Fruit fly (Drosophila melanogaster) whole organism, embryonic: Measurements from ENCODE around the gene CtsF.

ENCODE experiments used
- Atf-2 ChIP-seq: fragments of 200-800 bp; sonication (Bioruptor generic); optimal IDR thresholded peaks from 2 replicates; lab custom pipeline; 2016; ENCODE audit warnings: missing biosample characterization, missing genetic modification characterization
- CG1024 ChIP-seq: fragments of 200-800 bp; sonication (Bioruptor generic); IDR thresholded peaks from 2 replicates; pipeline ENCODE4 v1.3.6; 2022; ENCODE audit warnings: missing biosample characterization, missing genetic modification characterization
- CG11696 ChIP-seq: fragments of 200-800 bp; sonication (Bioruptor generic); IDR thresholded peaks from 2 replicates; pipeline ENCODE4 v1.3.6; 2022; ENCODE audit warnings: missing biosample characterization, missing genetic modification characterization
- CG12071 ChIP-seq: fragments of 200-800 bp; sonication (Bioruptor generic); optimal IDR thresholded peaks from 3 replicates; lab custom pipeline; 2018; ENCODE audit warnings: missing biosample characterization, mild to moderate bottlenecking, missing genetic modification characterization
- CG14014 ChIP-seq: fragments of 200-800 bp; sonication (Bioruptor generic); IDR thresholded peaks from 2 replicates; pipeline ENCODE4 v1.3.6; 2022; ENCODE audit warnings: missing biosample characterization, missing genetic modification characterization
- CG15514 ChIP-seq: fragments of 200-800 bp; sonication (Bioruptor generic); optimal IDR thresholded peaks from 3 replicates; lab custom pipeline; 2017; ENCODE audit warnings: missing biosample characterization, missing genetic modification characterization, mild to moderate bottlenecking, moderate library complexity, missing genetic modification reagents
- CG17912 ChIP-seq: fragments of 200-800 bp; sonication (Bioruptor generic); optimal IDR thresholded peaks from 2 replicates; lab custom pipeline; 2018; ENCODE audit warnings: missing biosample characterization, mild to moderate bottlenecking, missing genetic modification characterization
- CG2116 ChIP-seq: fragments of 200-800 bp; sonication (Bioruptor generic); optimal IDR thresholded peaks from 3 replicates; lab custom pipeline; 2018; ENCODE audit warnings: missing biosample characterization, mild to moderate bottlenecking, missing genetic modification characterization
- CG2678 ChIP-seq: fragments of 200-800 bp; sonication (Bioruptor generic); optimal IDR thresholded peaks from 3 replicates; lab custom pipeline; 2019; ENCODE audit warnings: missing biosample characterization, mild to moderate bottlenecking, missing genetic modification characterization, moderate library complexity
- CG30431 ChIP-seq: fragments of 200-800 bp; sonication (Bioruptor generic); optimal IDR thresholded peaks from 2 replicates; lab custom pipeline; 2017; ENCODE audit warnings: missing biosample characterization, missing genetic modification characterization
- CG32532 ChIP-seq: fragments of 200-800 bp; sonication (Bioruptor generic); IDR thresholded peaks from 2 replicates; pipeline ENCODE4 v1.3.6; 2022; ENCODE audit warnings: missing biosample characterization, missing genetic modification characterization
- CG3726 ChIP-seq: fragments of 200-800 bp; sonication (Bioruptor generic); IDR thresholded peaks from 3 replicates; pipeline ENCODE4, ENCODE4 v1.3.6; 2022; ENCODE audit warnings: missing biosample characterization, missing genetic modification characterization
- CG3847 ChIP-seq: fragments of 200-800 bp; sonication (Bioruptor generic); IDR thresholded peaks from 2 replicates; pipeline ENCODE4 v1.3.6; 2022; ENCODE audit warnings: missing biosample characterization, missing genetic modification characterization
- CG42726 ChIP-seq: fragments of 200-800 bp; sonication (Bioruptor generic); IDR thresholded peaks from 2 replicates; pipeline ENCODE4 v1.3.6; 2022; ENCODE audit warnings: missing biosample characterization, missing genetic modification characterization; ENCODE audit not compliant: partially characterized antibody
- CG4360 ChIP-seq: fragments of 200-800 bp; sonication (Bioruptor generic); IDR thresholded peaks from 2 replicates; pipeline ENCODE4 v1.3.6; 2022; ENCODE audit warnings: missing biosample characterization, missing genetic modification characterization
- CG4404 ChIP-seq: fragments of 200-800 bp; sonication (Bioruptor generic); IDR thresholded peaks from 2 replicates; pipeline ENCODE4 v1.3.6; 2022; ENCODE audit warnings: missing biosample characterization, missing genetic modification characterization
- CG5953 ChIP-seq: fragments of 200-800 bp; sonication (Bioruptor generic); IDR thresholded peaks from 2 replicates; pipeline ENCODE4 v1.3.6; 2022; ENCODE audit warnings: missing biosample characterization, missing genetic modification characterization
- CG7928 ChIP-seq: fragments of 200-800 bp; sonication (Bioruptor generic); optimal IDR thresholded peaks from 2 replicates; lab custom pipeline; 2017; ENCODE audit warnings: missing biosample characterization, mild to moderate bottlenecking, missing genetic modification characterization
- CrebB ChIP-seq: fragments of 200-800 bp; sonication (Bioruptor generic); optimal IDR thresholded peaks from 3 replicates; lab custom pipeline; 2018; ENCODE audit warnings: missing biosample characterization, mild to moderate bottlenecking, missing genetic modification characterization
- E2f1 ChIP-seq: fragments of 200-800 bp; sonication (Bioruptor generic); IDR thresholded peaks from 2 replicates; pipeline ENCODE4 v1.3.6; 2022; ENCODE audit warnings: missing biosample characterization, missing genetic modification characterization
- E2f2 ChIP-seq: fragments of 200-800 bp; sonication (Bioruptor generic); IDR thresholded peaks from 2 replicates; pipeline ENCODE4 v1.3.6; 2022; ENCODE audit warnings: missing biosample characterization, missing genetic modification characterization
- Elba2 ChIP-seq: fragments of 200-800 bp; sonication (Bioruptor generic); optimal IDR thresholded peaks from 3 replicates; lab custom pipeline; 2016; ENCODE audit warnings: missing biosample characterization, missing genetic modification characterization
- Fer2 ChIP-seq: fragments of 200-800 bp; sonication (Bioruptor generic); optimal IDR thresholded peaks from 2 replicates; lab custom pipeline; 2018; ENCODE audit warnings: missing biosample characterization, mild to moderate bottlenecking, missing genetic modification characterization, moderate library complexity
- Hey ChIP-seq: fragments of 200-800 bp; sonication (Bioruptor generic); optimal IDR thresholded peaks from 3 replicates; lab custom pipeline; 2018; ENCODE audit warnings: missing biosample characterization, mild to moderate bottlenecking, missing genetic modification characterization
- HmgD ChIP-seq: fragments of 200-800 bp; sonication (Bioruptor generic); optimal IDR thresholded peaks from 3 replicates; lab custom pipeline; 2016; ENCODE audit warnings: missing biosample characterization, missing genetic modification characterization
- Meics ChIP-seq: fragments of 200-800 bp; sonication (Bioruptor generic); optimal IDR thresholded peaks from 2 replicates; lab custom pipeline; 2017; ENCODE audit warnings: missing biosample characterization, mild to moderate bottlenecking, missing genetic modification characterization
- Nf-YC ChIP-seq: fragments of 200-800 bp; optimal IDR thresholded peaks from 3 replicates; lab custom pipeline; 2019; ENCODE audit warnings: missing biosample characterization, mild to moderate bottlenecking, missing genetic modification characterization, moderate library complexity
- Spps ChIP-seq: fragments of 200-800 bp; sonication (Bioruptor generic); optimal IDR thresholded peaks from 2 replicates; lab custom pipeline; 2018; ENCODE audit warnings: missing biosample characterization, mild to moderate bottlenecking, missing genetic modification characterization
- Sry-β ChIP-seq: fragments of 200-800 bp; sonication (Bioruptor generic); optimal IDR thresholded peaks from 2 replicates; lab custom pipeline; 2018; ENCODE audit warnings: missing biosample characterization, mild to moderate bottlenecking, missing genetic modification characterization, moderate library complexity
- Xrp1 ChIP-seq: fragments of 200-800 bp; sonication (Bioruptor generic); IDR thresholded peaks from 2 replicates; pipeline ENCODE4 v1.3.6; 2022; ENCODE audit warnings: missing biosample characterization, missing genetic modification characterization
- ac ChIP-seq: fragments of 200-800 bp; sonication (Bioruptor generic); optimal IDR thresholded peaks from 3 replicates; lab custom pipeline; 2017; ENCODE audit warnings: missing biosample characterization, mild to moderate bottlenecking, missing genetic modification characterization
- bab2 ChIP-seq: fragments of 200-800 bp; sonication (Bioruptor generic); optimal IDR thresholded peaks from 2 replicates; lab custom pipeline; 2016; ENCODE audit warnings: missing biosample characterization, missing genetic modification characterization
- danr ChIP-seq: fragments of 200-800 bp; sonication (Bioruptor generic); IDR thresholded peaks from 2 replicates; pipeline ENCODE4 v1.3.6; 2022; ENCODE audit warnings: missing biosample characterization, missing genetic modification characterization
- dmrt11E ChIP-seq: fragments of 200-800 bp; sonication (Bioruptor generic); optimal IDR thresholded peaks from 3 replicates; lab custom pipeline; 2018; ENCODE audit warnings: missing biosample characterization, mild to moderate bottlenecking, missing genetic modification characterization, moderate library complexity
- fu2 ChIP-seq: fragments of 200-800 bp; sonication (Bioruptor generic); optimal IDR thresholded peaks from 2 replicates; lab custom pipeline; 2016; ENCODE audit warnings: missing biosample characterization, missing genetic modification characterization
- gcm ChIP-seq: fragments of 200-800 bp; sonication (Bioruptor generic); optimal IDR thresholded peaks from 2 replicates; lab custom pipeline; 2019; ENCODE audit warnings: missing biosample characterization, mild to moderate bottlenecking, missing genetic modification characterization, moderate library complexity
- gro ChIP-seq: fragments of 200-800 bp; sonication (Bioruptor generic); optimal IDR thresholded peaks from 2 replicates; lab custom pipeline; 2016; ENCODE audit warnings: missing biosample characterization, missing genetic modification characterization
- hkb ChIP-seq, 2 experiments: fragments of 200-800 bp in 1 of 2; fragments of >200 bp in 1 of 2; sonication (Bioruptor generic) in 1 of 2; IDR thresholded peaks in 1 of 2; optimal IDR thresholded peaks in 1 of 2; 2 replicates each; pipeline versions ENCODE4 v1.3.6 to Lab custom; 2017 to 2022; ENCODE audit warnings: missing biosample characterization in 1 of 2, missing genetic modification characterization in 1 of 2
- hth ChIP-seq: fragments of >200 bp; optimal IDR thresholded peaks from 2 replicates; lab custom pipeline; 2017; ENCODE audit warnings: inconsistent platforms
- inv ChIP-seq: fragments of 200-800 bp; sonication (Bioruptor generic); IDR thresholded peaks from 2 replicates; pipeline ENCODE4 v1.3.6; 2022; ENCODE audit warnings: missing biosample characterization, missing genetic modification characterization; ENCODE audit not compliant: partially characterized antibody
- org-1 ChIP-seq: fragments of 200-800 bp; sonication (Bioruptor generic); optimal IDR thresholded peaks from 2 replicates; lab custom pipeline; 2017; ENCODE audit warnings: missing biosample characterization, missing genetic modification characterization
- psq ChIP-seq: fragments of 200-800 bp; sonication (Bioruptor generic); optimal IDR thresholded peaks from 2 replicates; lab custom pipeline; 2017; ENCODE audit warnings: missing biosample characterization, missing genetic modification characterization
- sc ChIP-seq, 3 experiments: fragments of >200 bp in 2 of 3; fragments of 200-800 bp in 1 of 3; sonication (Bioruptor generic) in 1 of 3; optimal IDR thresholded peaks; 2 replicates in 2 of 3; 3 replicates in 1 of 3; lab custom pipeline; 2017; ENCODE audit warnings: mild to moderate bottlenecking in 1 of 3, missing biosample characterization in 1 of 3, missing genetic modification characterization in 1 of 3, missing genetic modification reagents in 1 of 3
- sd ChIP-seq: fragments of 200-800 bp; sonication (Bioruptor generic); optimal IDR thresholded peaks from 3 replicates; lab custom pipeline; 2018; ENCODE audit warnings: missing biosample characterization, mild to moderate bottlenecking, missing genetic modification characterization, moderate library complexity
- ssp ChIP-seq: fragments of 200-800 bp; sonication (Bioruptor generic); IDR thresholded peaks from 2 replicates; pipeline ENCODE4 v1.3.6; 2022; ENCODE audit warnings: missing biosample characterization, missing genetic modification characterization
- stwl ChIP-seq: fragments of 200-800 bp; sonication (Bioruptor generic); optimal IDR thresholded peaks from 3 replicates; lab custom pipeline; 2018; ENCODE audit warnings: missing biosample characterization, mild to moderate bottlenecking, missing genetic modification characterization, moderate library complexity
- tgo ChIP-seq: fragments of 200-800 bp; sonication (Bioruptor generic); IDR thresholded peaks from 3 replicates; pipeline ENCODE4 v1.3.6; 2022; ENCODE audit warnings: missing biosample characterization, missing genetic modification characterization
- toy ChIP-seq: fragments of 200-800 bp; sonication (Bioruptor generic); IDR thresholded peaks from 2 replicates; pipeline ENCODE4 v1.3.6; 2022; ENCODE audit warnings: missing biosample characterization, missing genetic modification characterization
- unpg ChIP-seq: fragments of 200-800 bp; sonication (Bioruptor generic); optimal IDR thresholded peaks from 3 replicates; lab custom pipeline; 2018; ENCODE audit warnings: missing biosample characterization, mild to moderate bottlenecking, missing genetic modification characterization, moderate library complexity

The CtsF gene

dm6 chr3R:5298599-5299307 is 47.2 kb upstream of the CtsF start (continued):
- TF ChIP-seq bab2 (GFP tag; lab: Kevin White, UChicago) = peak; percentile 64
- TF ChIP-seq E2f2 (GFP tag; lab: Robert Waterston, UW) = peak; percentile 80
- no peak for TF ChIP-seq CG12071
- TF ChIP-seq ac (GFP tag; lab: Kevin White, UChicago) = no peak
- TF ChIP-seq sd (tag; lab: Kevin White, UChicago) = peak; percentile 28
- TF ChIP-seq sc (optimal IDR thresholded peaks at IDR 0.05; lab: Kevin White, UChicago) = no peak
- TF ChIP-seq sc (GFP tag; optimal IDR thresholded peaks at IDR 0.05; lab: Kevin White, UChicago) = peak; percentile 28
- no peak for TF ChIP-seq CG30431 (GFP tag; lab: Kevin White, UChicago)
- no peak for TF ChIP-seq CrebB (tag; lab: Kevin White, UChicago)
- TF ChIP-seq hkb (optimal IDR thresholded peaks at IDR 0.05; lab: Kevin White, UChicago) = peak; percentile 45
- TF ChIP-seq hkb (GFP tag; IDR thresholded peaks at IDR 0.05; lab: Robert Waterston, UW) = no peak
- TF ChIP-seq org-1 = no peak
- peak; percentile 56 for TF ChIP-seq stwl (tag; lab: Kevin White, UChicago)
- peak; percentile 57 for TF ChIP-seq E2f1
- peak; percentile 4 for TF ChIP-seq Fer2 (tag; lab: Kevin White, UChicago)
- peak; percentile 38 for TF ChIP-seq CG2116
- TF ChIP-seq CG42726 (GFP tag; lab: Robert Waterston, UW) = peak; percentile 92
- TF ChIP-seq tgo (GFP tag; lab: Robert Waterston, UW) = peak; percentile 51
- TF ChIP-seq gro (GFP tag; lab: Kevin White, UChicago) = peak; percentile 39
- peak; percentile 84 for TF ChIP-seq CG32532 (GFP tag; lab: Robert Waterston, UW)
- TF ChIP-seq Meics (GFP tag; lab: Kevin White, UChicago) = peak; percentile 60
- TF ChIP-seq fu2 = peak; percentile 48
- TF ChIP-seq Elba2 (GFP tag; lab: Kevin White, UChicago) = peak; percentile 49
- TF ChIP-seq Sry-β (GFP tag; lab: Kevin White, UChicago) = no peak
- TF ChIP-seq CG14014 (GFP tag; lab: Robert Waterston, UW) = peak; percentile 43; the same call in 1 of the 2 replicates
- TF ChIP-seq CG1024 = peak; percentile 8; the same call in 1 of the 2 replicates
- no peak for TF ChIP-seq Hey (tag; lab: Kevin White, UChicago)
- TF ChIP-seq CG17912 = peak; percentile 45
- no peak for TF ChIP-seq psq (GFP tag; lab: Kevin White, UChicago)
- TF ChIP-seq hth = no peak
- TF ChIP-seq CG4404 = peak; percentile 51
- TF ChIP-seq CG11696 = no peak
- TF ChIP-seq Nf-YC (tag; lab: Kevin White, UChicago) = peak; percentile 30
- peak; percentile 14 for TF ChIP-seq Atf-2 (GFP tag; lab: Kevin White, UChicago)
- TF ChIP-seq unpg = peak; percentile 38
- TF ChIP-seq CG5953 (GFP tag; lab: Robert Waterston, UW) = no peak
- TF ChIP-seq Spps (tag; lab: Kevin White, UChicago) = no peak
- TF ChIP-seq gcm = peak; percentile 39
- TF ChIP-seq CG2678 (tag; lab: Kevin White, UChicago) = peak; percentile 48
- no peak for TF ChIP-seq toy (GFP tag; lab: Robert Waterston, UW)
- TF ChIP-seq CG3847 (GFP tag; lab: Robert Waterston, UW) = peak; percentile 59
- TF ChIP-seq HmgD (GFP tag; lab: Kevin White, UChicago) = peak; percentile 76
- 0 out of 2 replicates have a peak, but pooled peaks have one; percentile 12 for TF ChIP-seq Xrp1 (GFP tag; lab: Robert Waterston, UW)
- peak; percentile 55 for TF ChIP-seq ssp (GFP tag; lab: Robert Waterston, UW)
- TF ChIP-seq CG3726 = no peak; the same call in 2 of the 3 replicates
- TF ChIP-seq inv = peak; percentile 32; the same call in 1 of the 2 replicates
- peak; percentile 55 for TF ChIP-seq CG15514 (GFP tag; lab: Kevin White, UChicago)
- no peak for TF ChIP-seq CG7928
- TF ChIP-seq danr = no peak
- peak; percentile 41 for TF ChIP-seq dmrt11E (tag; lab: Kevin White, UChicago)
- TF ChIP-seq CG4360 (GFP tag; lab: Robert Waterston, UW) = no peak
